Worm (Caenorhabditis elegans) whole organism, late embryonic: Measurements from ENCODE around the gene F16B4.7.

Experiments used
- T23F11.4 ChIP-seq: fragments of 200-800 bp; sonication (Bioruptor generic); optimal IDR thresholded peaks from 2 replicates; lab custom pipeline; 2018; ENCODE audit warnings: mild to moderate bottlenecking, missing genetic modification characterization, missing compliant biosample characterization
- Y22D7AL.16 ChIP-seq: sonication (generic microtip); optimal IDR thresholded peaks from 2 replicates; lab custom pipeline; 2016; ENCODE audit warnings: missing genetic modification characterization, missing compliant biosample characterization
- ahr-1 ChIP-seq: sonication (generic microtip); optimal IDR thresholded peaks from 2 replicates; lab custom pipeline; 2016; ENCODE audit warnings: missing genetic modification characterization, missing compliant biosample characterization
- ceh-14 ChIP-seq: sonication (generic microtip); optimal IDR thresholded peaks from 2 replicates; lab custom pipeline; 2016; ENCODE audit warnings: missing genotype, missing genetic modification characterization, missing compliant biosample characterization
- ceh-18 ChIP-seq: sonication (generic microtip); optimal IDR thresholded peaks from 2 replicates; lab custom pipeline; 2016; ENCODE audit warnings: missing genetic modification characterization, missing compliant biosample characterization
- ceh-19 ChIP-seq: fragments of 200-800 bp; sonication (Bioruptor generic); optimal IDR thresholded peaks from 2 replicates; lab custom pipeline; 2018; ENCODE audit warnings: mild to moderate bottlenecking, missing genetic modification characterization, missing compliant biosample characterization
- ceh-2 ChIP-seq: sonication (generic microtip); optimal IDR thresholded peaks from 2 replicates; lab custom pipeline; 2016; ENCODE audit warnings: missing genotype, missing genetic modification characterization, missing compliant biosample characterization
- ceh-24 ChIP-seq: sonication (generic microtip); optimal IDR thresholded peaks from 2 replicates; lab custom pipeline; 2016; ENCODE audit warnings: mild to moderate bottlenecking, missing genetic modification characterization, missing compliant biosample characterization
- ceh-30 ChIP-seq: fragments of 150-350 bp; optimal IDR thresholded peaks from 2 replicates; lab custom pipeline; 2014; ENCODE audit warnings: missing biosample characterization, missing genetic modification characterization
- ceh-34 ChIP-seq: sonication (generic microtip); optimal IDR thresholded peaks from 2 replicates; lab custom pipeline; 2016; ENCODE audit warnings: mild to moderate bottlenecking, missing genetic modification characterization, missing compliant biosample characterization
- ceh-45 ChIP-seq: fragments of 200-800 bp; sonication (Bioruptor generic); IDR thresholded peaks from 2 replicates; pipeline ENCODE4 v1.3.6; 2022; ENCODE audit warnings: missing genetic modification reagents, missing genetic modification characterization, missing compliant biosample characterization
- ceh-9 ChIP-seq: sonication (generic microtip); optimal IDR thresholded peaks from 2 replicates; lab custom pipeline; 2016; ENCODE audit warnings: mild to moderate bottlenecking, missing genetic modification characterization, inconsistent platforms, missing compliant biosample characterization
- che-1 ChIP-seq: sonication (generic microtip); optimal IDR thresholded peaks from 2 replicates; lab custom pipeline; 2016; ENCODE audit warnings: mild to moderate bottlenecking, missing genetic modification characterization, missing compliant biosample characterization
- dve-1 ChIP-seq: sonication (generic microtip); optimal IDR thresholded peaks from 2 replicates; lab custom pipeline; 2017; ENCODE audit warnings: antibody characterized with exemption, mild to moderate bottlenecking, missing genetic modification characterization, missing compliant biosample characterization
- elt-2 ChIP-seq: sonication (generic microtip); optimal IDR thresholded peaks from 2 replicates; lab custom pipeline; 2016; ENCODE audit warnings: missing genetic modification reagents, missing genetic modification characterization, missing compliant biosample characterization
- ets-4 ChIP-seq: sonication (generic microtip); optimal IDR thresholded peaks from 2 replicates; lab custom pipeline; 2016; ENCODE audit warnings: missing genetic modification characterization, missing compliant biosample characterization
- eyg-1 ChIP-seq: sonication (generic microtip); optimal IDR thresholded peaks from 2 replicates; lab custom pipeline; 2016; ENCODE audit warnings: missing genotype, missing genetic modification characterization, missing compliant biosample characterization
- fkh-6 ChIP-seq: sonication (generic microtip); optimal IDR thresholded peaks from 2 replicates; lab custom pipeline; 2016; ENCODE audit warnings: missing genetic modification characterization, missing compliant biosample characterization
- hlh-15 ChIP-seq: sonication (generic microtip); optimal IDR thresholded peaks from 2 replicates; lab custom pipeline; 2016; ENCODE audit warnings: missing genetic modification characterization, missing compliant biosample characterization
- lin-11 ChIP-seq: fragments of 200-800 bp; sonication (Bioruptor generic); optimal IDR thresholded peaks from 2 replicates; lab custom pipeline; 2018; ENCODE audit warnings: mild to moderate bottlenecking, missing genetic modification characterization, missing compliant biosample characterization
- nfya-1 ChIP-seq: sonication (generic microtip); optimal IDR thresholded peaks from 2 replicates; lab custom pipeline; 2017; ENCODE audit warnings: missing genetic modification characterization, mild to moderate bottlenecking, missing compliant biosample characterization, antibody characterized with exemption, moderate library complexity
- nhr-232 ChIP-seq: sonication (generic microtip); optimal IDR thresholded peaks from 2 replicates; lab custom pipeline; 2016; ENCODE audit warnings: missing genetic modification characterization, missing compliant biosample characterization
- npax-4 ChIP-seq: sonication (generic microtip); optimal IDR thresholded peaks from 2 replicates; lab custom pipeline; 2016; ENCODE audit warnings: missing genetic modification characterization, missing compliant biosample characterization
- pax-1 ChIP-seq: fragments of 150-350 bp; optimal IDR thresholded peaks from 2 replicates; lab custom pipeline; 2014; ENCODE audit warnings: missing biosample characterization, missing genetic modification characterization
- pha-2 ChIP-seq: sonication (generic microtip); optimal IDR thresholded peaks from 2 replicates; lab custom pipeline; 2017; ENCODE audit warnings: mild to moderate bottlenecking, missing genetic modification characterization, missing compliant biosample characterization
- pqm-1 ChIP-seq: sonication (generic microtip); optimal IDR thresholded peaks from 2 replicates; lab custom pipeline; 2016; ENCODE audit warnings: missing genetic modification characterization, missing compliant biosample characterization
- ref-2 ChIP-seq: sonication (generic microtip); optimal IDR thresholded peaks from 2 replicates; lab custom pipeline; 2016; ENCODE audit warnings: missing genetic modification characterization, missing compliant biosample characterization
- rnt-1 ChIP-seq: sonication (generic microtip); optimal IDR thresholded peaks from 2 replicates; lab custom pipeline; 2016; ENCODE audit warnings: missing genetic modification characterization, missing compliant biosample characterization
- sdc-2 ChIP-seq: sonication (generic microtip); optimal IDR thresholded peaks from 2 replicates; lab custom pipeline; 2016; ENCODE audit warnings: missing genotype, missing genetic modification characterization, missing compliant biosample characterization
- sox-2 ChIP-seq: fragments of 200-800 bp; sonication (Bioruptor generic); IDR thresholded peaks from 2 replicates; pipeline ENCODE4 v1.3.6; 2022; ENCODE audit warnings: missing genetic modification reagents, missing genetic modification characterization, missing compliant biosample characterization
- sox-4 ChIP-seq: sonication (generic microtip); optimal IDR thresholded peaks from 2 replicates; lab custom pipeline; 2017; ENCODE audit warnings: mild to moderate bottlenecking, missing genetic modification characterization, inconsistent platforms, missing compliant biosample characterization
- syd-9 ChIP-seq: sonication (generic microtip); optimal IDR thresholded peaks from 2 replicates; lab custom pipeline; 2016; ENCODE audit warnings: mild to moderate bottlenecking, missing genetic modification characterization, moderate library complexity, missing compliant biosample characterization
- tbx-7 ChIP-seq: sonication (generic microtip); optimal IDR thresholded peaks from 2 replicates; lab custom pipeline; 2016; ENCODE audit warnings: missing genotype, missing genetic modification characterization, missing compliant biosample characterization
- ttx-3 ChIP-seq: sonication (generic microtip); optimal IDR thresholded peaks from 2 replicates; lab custom pipeline; 2016; ENCODE audit warnings: missing genetic modification reagents, missing genetic modification characterization, missing compliant biosample characterization
- unc-42 ChIP-seq: sonication (generic microtip); optimal IDR thresholded peaks from 2 replicates; lab custom pipeline; 2016; ENCODE audit warnings: missing genotype, missing genetic modification characterization, missing compliant biosample characterization
- unc-55 ChIP-seq: sonication (generic microtip); optimal IDR thresholded peaks from 2 replicates; lab custom pipeline; 2017; ENCODE audit warnings: missing biosample characterization, missing genetic modification reagents, missing genetic modification characterization
- unc-86 ChIP-seq: sonication (generic microtip); optimal IDR thresholded peaks from 2 replicates; lab custom pipeline; 2016; ENCODE audit warnings: missing genetic modification characterization, missing compliant biosample characterization
- zip-5 ChIP-seq: sonication (generic microtip); optimal IDR thresholded peaks from 2 replicates; lab custom pipeline; 2016; ENCODE audit warnings: missing genetic modification characterization, missing compliant biosample characterization

The F16B4.7 gene

DNA sequence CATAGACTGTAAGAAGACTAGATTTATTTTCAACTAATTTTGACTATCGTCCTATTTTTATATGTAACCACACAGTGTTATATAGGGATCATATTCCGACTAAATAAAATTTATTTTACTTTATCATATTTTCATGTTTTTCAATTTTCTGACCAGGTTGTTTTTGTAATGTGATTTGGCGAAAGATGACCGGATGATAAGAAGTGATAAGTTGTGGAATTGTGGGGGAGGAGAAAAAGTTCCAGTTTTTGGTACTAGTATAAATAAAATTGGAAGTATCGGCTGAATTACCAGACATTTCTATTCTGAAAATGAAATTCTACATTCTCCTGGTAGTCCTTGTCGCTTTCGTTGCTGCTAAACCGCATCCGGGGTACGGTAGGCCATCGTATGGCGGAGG is at the start of gene F16B4.7:
Gene F16B4.7 (plus strand): TSS at position 301 of the 400 bp plus-strand sequence.
- TF ChIP-seq lin-11 (tag; lab: Kevin White, UChicago) (no peak), tbx-7 (tag; lab: Kevin White, UChicago) (no peak)

DNA sequence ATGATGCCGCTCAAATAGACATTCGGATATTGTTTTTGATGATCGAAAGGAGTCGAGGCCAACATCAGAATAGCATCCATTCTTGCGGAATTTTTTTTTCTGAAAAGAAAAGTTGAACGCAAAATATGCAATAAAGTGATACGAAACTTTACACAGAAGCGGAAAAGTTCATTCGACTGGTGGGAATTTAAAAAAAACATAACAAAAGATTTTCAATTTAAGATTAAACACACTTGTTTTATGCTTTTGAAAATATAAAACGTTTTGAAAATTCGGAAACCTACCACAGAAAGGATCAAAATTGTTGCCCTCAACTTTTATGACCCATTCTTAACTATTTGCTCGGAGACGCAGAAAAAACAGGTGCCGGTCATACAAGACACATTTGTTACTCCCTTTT is 48.5 kb upstream of the F16B4.7 start, which contains the start of gene K02H11.9:
Gene K02H11.9 (minus strand): TSS at position 101 of the 400 bp plus-strand sequence.
- TF ChIP-seq ets-4 (tag; lab: Kevin White, UChicago) (no peak), ceh-34 (tag; lab: Kevin White, UChicago) (no peak)
- TF ChIP-seq, all 69 proteins: peak for 0

DNA sequence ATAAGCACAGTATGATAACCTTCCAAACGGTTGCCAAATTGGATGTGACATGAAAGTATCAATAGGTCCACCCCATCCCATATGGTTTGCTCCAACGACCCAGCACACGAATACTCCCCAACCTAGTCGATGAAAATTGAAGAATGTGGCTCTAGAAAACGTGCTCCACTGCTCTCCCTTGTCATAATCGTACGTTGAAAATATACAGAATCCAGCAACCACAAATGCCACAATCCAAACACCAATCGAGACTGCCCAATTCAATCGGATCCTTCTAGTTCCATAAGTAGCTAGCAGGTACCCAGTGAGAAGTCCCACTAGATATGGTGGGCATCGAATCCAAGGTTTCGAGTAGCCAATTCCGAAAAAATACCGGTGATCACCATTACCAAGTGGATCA is 46.7 kb upstream of the F16B4.7 start:
- TF ChIP-seq unc-55 (GFP tag; lab: Kevin White, UChicago) (no peak), ahr-1 (tag; lab: Kevin White, UChicago) (no peak), ceh-45 (GFP tag; lab: Robert Waterston, UW) (no peak), rnt-1 (no peak), eyg-1 (tag; lab: Kevin White, UChicago) (no peak), fkh-6 (tag; lab: Kevin White, UChicago) (no peak), ceh-9 (tag; lab: Kevin White, UChicago) (no peak), zip-5 (tag; lab: Kevin White, UChicago) (no peak), npax-4 (tag; lab: Kevin White, UChicago) (no peak), Y22D7AL.16 (tag; lab: Kevin White, UChicago) (no peak), nfya-1 (tag; lab: Kevin White, UChicago) (no peak), sox-2 (GFP tag; lab: Robert Waterston, UW) (no peak), sdc-2 (tag; lab: Kevin White, UChicago) (no peak), ceh-19 (GFP tag; lab: Kevin White, UChicago) (no peak)

DNA sequence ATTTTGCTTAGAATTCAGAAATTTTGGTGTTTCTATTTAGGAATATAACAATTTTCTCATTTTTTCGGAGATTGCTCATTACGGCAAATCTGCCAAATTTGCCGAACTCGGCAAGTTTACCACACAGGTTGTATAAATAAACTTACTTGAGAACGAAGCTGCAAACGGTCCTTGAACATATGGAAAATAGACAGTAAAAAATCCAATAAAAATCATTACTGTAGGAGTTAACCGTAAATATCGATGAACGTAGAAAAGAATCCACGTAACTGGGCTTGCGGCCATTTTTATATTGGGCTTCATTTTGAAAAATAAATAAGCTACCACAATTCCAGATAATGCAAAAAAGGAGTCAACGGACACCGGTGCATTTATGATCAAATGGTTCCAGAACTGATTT is 45.3 kb upstream of the F16B4.7 start:
- no peak for TF ChIP-seq ceh-34 (tag; lab: Kevin White, UChicago)
- no peak for TF ChIP-seq pha-2 (tag; lab: Kevin White, UChicago)
- TF ChIP-seq ceh-18 (tag; lab: Kevin White, UChicago) = no peak
- TF ChIP-seq ets-4 (tag; lab: Kevin White, UChicago) = no peak
- TF ChIP-seq elt-2 = no peak
- no peak for TF ChIP-seq ttx-3 (tag; lab: Kevin White, UChicago)
- no peak for TF ChIP-seq syd-9 (tag; lab: Kevin White, UChicago)
- TF ChIP-seq zip-5 (tag; lab: Kevin White, UChicago) = no peak
- no peak for TF ChIP-seq Y22D7AL.16 (tag; lab: Kevin White, UChicago)
- no peak for TF ChIP-seq sox-4 (tag; lab: Kevin White, UChicago)
- no peak for TF ChIP-seq ceh-2 (tag; lab: Kevin White, UChicago)
- TF ChIP-seq unc-42 (tag; lab: Kevin White, UChicago) = no peak
- TF ChIP-seq pqm-1 = no peak
- no peak for TF ChIP-seq che-1 (tag; lab: Kevin White, UChicago)
- TF ChIP-seq ceh-45 (GFP tag; lab: Robert Waterston, UW) = no peak
- TF ChIP-seq ref-2 (tag; lab: Kevin White, UChicago) = no peak
- TF ChIP-seq hlh-15 (tag; lab: Kevin White, UChicago) = no peak
- TF ChIP-seq T23F11.4 = no peak
- TF ChIP-seq ceh-19 (GFP tag; lab: Kevin White, UChicago) = no peak

DNA sequence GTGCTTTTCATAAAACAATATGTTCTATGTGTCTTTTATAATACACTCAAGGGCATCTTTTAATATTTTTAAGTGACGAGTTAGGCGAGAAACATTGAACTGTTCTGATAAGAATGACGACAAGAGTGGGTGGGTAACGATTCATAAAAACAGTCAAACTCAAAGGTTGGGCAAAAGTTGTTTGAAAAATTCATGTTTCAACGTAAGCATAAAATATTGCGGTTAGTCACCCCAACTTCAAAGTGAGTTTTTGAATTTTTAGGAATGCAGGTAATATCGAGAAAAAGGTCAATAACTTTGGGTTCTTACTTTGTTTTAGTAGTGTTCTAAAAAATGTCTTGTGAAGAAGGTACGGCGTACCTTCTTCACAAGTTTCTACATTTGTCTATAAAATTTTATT is 43.7 kb upstream of the F16B4.7 start, which contains the start of gene oac-31:
Gene oac-31 (minus strand): TSS at position 101 of the 400 bp plus-strand sequence.
- TF ChIP-seq ceh-30 (tag; lab: Kevin White, UChicago) = no peak
- TF ChIP-seq dve-1 = no peak
- no peak for TF ChIP-seq syd-9 (tag; lab: Kevin White, UChicago)
- TF ChIP-seq pax-1 = no peak
- TF ChIP-seq Y22D7AL.16 (tag; lab: Kevin White, UChicago) = no peak
- no peak for TF ChIP-seq che-1 (tag; lab: Kevin White, UChicago)
- no peak for TF ChIP-seq ceh-34 (tag; lab: Kevin White, UChicago)
- TF ChIP-seq nhr-232 = no peak
- no peak for TF ChIP-seq hlh-15 (tag; lab: Kevin White, UChicago)
- no peak for TF ChIP-seq ceh-14 (tag; lab: Kevin White, UChicago)
- no peak for TF ChIP-seq sox-4 (tag; lab: Kevin White, UChicago)
- TF ChIP-seq ceh-24 (tag; lab: Kevin White, UChicago) = no peak
- no peak for TF ChIP-seq unc-42 (tag; lab: Kevin White, UChicago)
- TF ChIP-seq ahr-1 (tag; lab: Kevin White, UChicago) = no peak
- no peak for TF ChIP-seq npax-4 (tag; lab: Kevin White, UChicago)
- TF ChIP-seq unc-86 = no peak
- no peak for TF ChIP-seq sox-2 (GFP tag; lab: Robert Waterston, UW)
- no peak for TF ChIP-seq eyg-1 (tag; lab: Kevin White, UChicago)
